Fruit fly (Drosophila melanogaster): ENCODE data around the gene vig.
A peak's percentile ranks its signal among the peaks of the same experiment; 100 is the strongest.

Gene vig

dm6 chr2L:15113234-15113916 is 43.3 kb upstream of the vig start, which contains the start of gene stc (continued):
- TF ChIP-seq z (GFP tag; IDR thresholded peaks at IDR 0.05) (no peak), bbx (GFP tag; IDR thresholded peaks at IDR 0.05; ENCODE audit: partially characterized antibody) (peak; percentile 85), tup (GFP tag; optimal IDR thresholded peaks at IDR 0.05) (no peak), CG4617 (GFP tag; optimal IDR thresholded peaks at IDR 0.05; ENCODE audit: borderline replicate concordance) (peak; percentile 93), CG9817 (tag; optimal IDR thresholded peaks at IDR 0.05) (peak; percentile 35), chn (GFP tag; optimal IDR thresholded peaks at IDR 0.05) (peak; percentile 51), GATAe (GFP tag; conservative IDR thresholded peaks at IDR 0.05) (no peak), CG9932 (GFP tag; IDR thresholded peaks at IDR 0.05) (peak; percentile 69), sob (GFP tag; IDR thresholded peaks at IDR 0.05) (peak; percentile 33; the same call in 1 of the 2 replicates), Doc2 (GFP tag; IDR thresholded peaks at IDR 0.05) (no peak), CG1233 (GFP tag; optimal IDR thresholded peaks at IDR 0.05) (no peak), CG1602 (GFP tag; optimal IDR thresholded peaks at IDR 0.05) (no peak), tll (GFP tag; optimal IDR thresholded peaks at IDR 0.05) (peak in 1 of 2 experiments; percentile 45), MESR4 (GFP tag; optimal IDR thresholded peaks at IDR 0.05) (peak; percentile 74), CG1832 (GFP tag; optimal IDR thresholded peaks at IDR 0.05) (no peak), CG14710 (tag; optimal IDR thresholded peaks at IDR 0.05) (peak; percentile 69), usp (GFP tag; optimal IDR thresholded peaks at IDR 0.05) (no peak), HLH54F (GFP tag; optimal IDR thresholded peaks at IDR 0.05) (peak; percentile 52), Fer3 (tag; optimal IDR thresholded peaks at IDR 0.05) (no peak), exex (tag; optimal IDR thresholded peaks at IDR 0.05) (no peak), ac (GFP tag; optimal IDR thresholded peaks at IDR 0.05) (no peak), prd (optimal IDR thresholded peaks at IDR 0.05) (no peak), prd (GFP tag; IDR thresholded peaks at IDR 0.05) (no peak), zen2 (GFP tag; IDR thresholded peaks at IDR 0.05; ENCODE audit: partially characterized antibody) (peak; percentile 67), her (GFP tag; optimal IDR thresholded peaks at IDR 0.05) (peak; percentile 62), sqz (GFP tag; optimal IDR thresholded peaks at IDR 0.05) (no peak), Drgx (GFP tag; IDR thresholded peaks at IDR 0.05) (peak; percentile 23; the same call in 1 of the 2 replicates), Gug (GFP tag; IDR thresholded peaks at IDR 0.05) (no peak), Aef1 (GFP tag; IDR thresholded peaks at IDR 0.05) (peak; percentile 18; the same call in 1 of the 3 replicates), Hsf (GFP tag; optimal IDR thresholded peaks at IDR 0.05) (peak; percentile 58), CG16863 (GFP tag; optimal IDR thresholded peaks at IDR 0.05) (peak; percentile 37), unpg (GFP tag; optimal IDR thresholded peaks at IDR 0.05) (no peak), CG3407 (GFP tag; optimal IDR thresholded peaks at IDR 0.05) (no peak), CG11560 (tag; IDR thresholded peaks at IDR 0.05) (no peak), inv (GFP tag; IDR thresholded peaks at IDR 0.05; ENCODE audit: partially characterized antibody) (peak; percentile 36; the same call in 1 of the 2 replicates), CG7786 (GFP tag; optimal IDR thresholded peaks at IDR 0.05) (no peak), twi (tag; optimal IDR thresholded peaks at IDR 0.05) (no peak), D19A (tag; optimal IDR thresholded peaks at IDR 0.05) (no peak), caup (GFP tag; optimal IDR thresholded peaks at IDR 0.05; ENCODE audit: severe bottlenecking) (peak; percentile 67), ewg (GFP tag; optimal IDR thresholded peaks at IDR 0.05) (peak; percentile 9), Gsc (GFP tag; IDR thresholded peaks at IDR 0.05) (no peak), Dref (GFP tag; IDR thresholded peaks at IDR 0.05) (peak; percentile 89), CG6272 (GFP tag; IDR thresholded peaks at IDR 0.05) (no peak), mld (GFP tag; IDR thresholded peaks at IDR 0.05; ENCODE audit: partially characterized antibody) (peak; percentile 56; the same call in 1 of the 3 replicates), Meics (GFP tag; optimal IDR thresholded peaks at IDR 0.05) (peak; percentile 39), CG4820 (GFP tag; optimal IDR thresholded peaks at IDR 0.05) (no peak), ab (GFP tag; optimal IDR thresholded peaks at IDR 0.05) (no peak), CG10366 (GFP tag; IDR thresholded peaks at IDR 0.05) (0 out of 2 replicates have a peak, but pooled peaks have one; percentile 26), CG43689 (GFP tag; IDR thresholded peaks at IDR 0.05) (no peak), CG17829 (tag; optimal IDR thresholded peaks at IDR 0.05) (peak; percentile 64)

All from whole organism, embryonic.